Worm (Caenorhabditis elegans): Measurements from ENCODE around the gene F09F9.2.

The F09F9.2 gene

DNA sequence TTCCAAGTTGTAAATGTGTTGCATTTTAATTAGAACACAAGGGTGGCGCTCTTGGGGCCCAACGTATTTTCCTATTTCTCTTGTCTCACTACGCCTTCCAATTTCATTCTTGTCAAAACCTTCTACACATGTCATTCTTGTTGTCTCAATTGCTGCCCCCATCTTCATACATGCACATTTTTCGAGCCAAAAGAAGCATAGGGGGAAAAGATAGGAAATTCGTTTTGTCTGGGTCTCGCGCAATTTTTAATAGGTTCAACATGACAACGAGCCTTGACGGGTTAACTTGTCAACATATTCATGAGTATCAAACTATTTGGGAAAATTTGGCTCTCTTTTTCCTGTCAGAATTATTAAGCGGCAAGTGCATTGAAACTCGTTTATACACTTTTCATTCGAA is 12.1 kb upstream of the F09F9.2 start:
- TF ChIP-seq lsy-2 (tag; optimal IDR thresholded peaks at IDR 0.05), result no peak
- TF ChIP-seq mdl-1 (tag; optimal IDR thresholded peaks at IDR 0.05), result no peak
- TF ChIP-seq elt-3 (tag; optimal IDR thresholded peaks at IDR 0.05), result no peak
- no peak for TF ChIP-seq egl-27 (tag; optimal IDR thresholded peaks at IDR 0.05)
- TF ChIP-seq alr-1 (tag; optimal IDR thresholded peaks at IDR 0.05), result no peak
- no peak for TF ChIP-seq ZK546.5 (tag; optimal IDR thresholded peaks at IDR 0.05)
- TF ChIP-seq fos-1 (tag; optimal IDR thresholded peaks at IDR 0.05), result no peak
- TF ChIP-seq ztf-1 (GFP tag; conservative IDR thresholded peaks at IDR 0.05), result no peak
- TF ChIP-seq nhr-12 (tag; optimal IDR thresholded peaks at IDR 0.05), result no peak

DNA sequence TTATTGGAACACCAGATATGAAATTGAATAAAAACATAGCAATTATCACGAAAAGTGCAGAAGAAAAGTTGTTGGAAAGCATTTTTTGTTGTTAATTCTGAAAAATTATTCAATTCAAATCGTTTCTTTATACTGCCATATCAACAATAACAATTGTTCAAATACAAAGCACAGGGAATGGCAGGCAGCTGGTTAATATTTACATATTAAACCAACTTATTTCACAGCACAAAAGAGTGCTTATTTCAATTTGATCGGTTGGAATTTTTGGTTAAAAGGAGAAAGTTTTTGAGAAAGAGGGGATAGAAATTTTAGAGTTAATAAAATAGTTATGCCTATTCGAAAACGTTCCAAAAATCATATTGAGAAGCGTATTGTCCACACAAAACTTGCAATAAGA is 9.7 kb upstream of the F09F9.2 start, which contains the start of gene F09F9.3:
Gene F09F9.3 (minus strand): TSS at position 101 of the 400 bp plus-strand sequence.
- TF ChIP-seq mab-5 (tag; optimal IDR thresholded peaks at IDR 0.05), result no peak

DNA sequence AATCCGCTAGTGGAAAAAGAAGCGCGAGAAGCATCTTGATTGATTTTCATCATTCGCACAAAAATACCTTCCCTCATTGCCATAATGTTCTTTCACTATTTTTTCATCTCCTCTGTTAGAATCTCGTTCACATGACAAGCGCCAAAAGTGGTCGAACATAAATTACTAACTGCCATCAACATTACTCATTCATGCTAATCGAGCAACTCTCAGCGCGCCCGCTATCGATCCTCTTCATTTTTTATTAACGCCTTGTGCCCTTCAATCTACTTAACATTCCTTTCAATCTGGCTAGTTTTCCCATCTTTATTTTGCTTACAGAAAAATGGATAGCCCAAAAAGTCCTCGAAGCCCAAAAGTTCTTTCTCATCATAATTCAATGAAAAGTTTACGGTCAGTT is 6.4 kb upstream of the F09F9.2 start, which contains the start of gene F09F9.5:
Gene F09F9.5 (plus strand): TSS at position 301 of the 400 bp plus-strand sequence.
- TF ChIP-seq nhr-23 (tag; optimal IDR thresholded peaks at IDR 0.05), result no peak
- no peak for TF ChIP-seq unc-39 (tag; optimal IDR thresholded peaks at IDR 0.05)
- TF ChIP-seq lin-39 (tag; optimal IDR thresholded peaks at IDR 0.05), result no peak
- TF ChIP-seq skn-1 (tag; optimal IDR thresholded peaks at IDR 0.05), result no peak
- TF ChIP-seq sma-9 (GFP tag; optimal IDR thresholded peaks at IDR 0.05), result no peak
- TF ChIP-seq sma-9 (tag; optimal IDR thresholded peaks at IDR 0.05), result no peak
- no peak for TF ChIP-seq ztf-11 (tag; optimal IDR thresholded peaks at IDR 0.05)
- TF ChIP-seq ama-1 (optimal IDR thresholded peaks at IDR 0.05), result no peak
- no peak for TF ChIP-seq dmd-4 (tag; optimal IDR thresholded peaks at IDR 0.05)
- TF ChIP-seq mdl-1 (tag; optimal IDR thresholded peaks at IDR 0.05), result no peak
- no peak for TF ChIP-seq alr-1 (tag; optimal IDR thresholded peaks at IDR 0.05)
- TF ChIP-seq nhr-129 (tag; optimal IDR thresholded peaks at IDR 0.05), result no peak
- no peak for TF ChIP-seq lsy-2 (tag; optimal IDR thresholded peaks at IDR 0.05)
- no peak for TF ChIP-seq nhr-21 (tag; optimal IDR thresholded peaks at IDR 0.05)
- TF ChIP-seq snpc-4 (tag; optimal IDR thresholded peaks at IDR 0.05), result no peak

DNA sequence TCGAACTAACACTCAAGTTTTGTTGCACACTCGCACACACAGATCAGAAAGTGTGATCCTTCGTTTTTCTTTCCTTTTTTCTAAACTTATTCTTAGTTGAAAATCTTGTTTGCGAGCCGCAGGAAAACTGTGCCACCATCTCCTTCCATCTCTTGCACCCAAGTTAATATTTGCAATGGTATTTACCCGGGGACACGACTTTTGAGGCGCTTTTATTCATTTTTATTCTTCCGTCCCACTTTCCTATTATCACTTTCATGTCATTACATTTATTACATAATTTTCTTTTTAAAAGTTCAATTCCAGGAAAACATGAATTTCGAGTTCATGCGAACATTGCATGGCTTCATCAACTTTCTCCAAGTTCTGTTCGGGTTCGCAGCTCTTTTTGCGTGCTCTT is 3.8 kb upstream of the F09F9.2 start, which contains the start of gene F09F9.1:
Gene F09F9.1 (plus strand): TSS at position 301 of the 400 bp plus-strand sequence.
- no peak for TF ChIP-seq ceh-16 (tag; optimal IDR thresholded peaks at IDR 0.05)
- TF ChIP-seq elt-3 (tag; optimal IDR thresholded peaks at IDR 0.05), result no peak
- no peak for TF ChIP-seq ztf-1 (GFP tag; conservative IDR thresholded peaks at IDR 0.05)
- TF ChIP-seq skn-1 (tag; optimal IDR thresholded peaks at IDR 0.05), result no peak
- TF ChIP-seq nhr-12 (tag; optimal IDR thresholded peaks at IDR 0.05), result no peak
- TF ChIP-seq lin-11 (tag; optimal IDR thresholded peaks at IDR 0.05), result no peak
- no peak for TF ChIP-seq lsy-2 (tag; optimal IDR thresholded peaks at IDR 0.05)
- TF ChIP-seq elt-1 (tag; optimal IDR thresholded peaks at IDR 0.05), result no peak
- TF ChIP-seq ceh-82 (tag; optimal IDR thresholded peaks at IDR 0.05), result no peak
- no peak for TF ChIP-seq sem-4 (tag; optimal IDR thresholded peaks at IDR 0.05)
- TF ChIP-seq sma-3 (GFP tag; optimal IDR thresholded peaks at IDR 0.05), result no peak
- no peak for TF ChIP-seq fos-1 (tag; optimal IDR thresholded peaks at IDR 0.05)
- TF ChIP-seq C34F6.9 (tag; optimal IDR thresholded peaks at IDR 0.05), result no peak
- TF ChIP-seq gmeb-1 (tag; optimal IDR thresholded peaks at IDR 0.05), result no peak
- no peak for TF ChIP-seq aly-2 (tag; optimal IDR thresholded peaks at IDR 0.05)

DNA sequence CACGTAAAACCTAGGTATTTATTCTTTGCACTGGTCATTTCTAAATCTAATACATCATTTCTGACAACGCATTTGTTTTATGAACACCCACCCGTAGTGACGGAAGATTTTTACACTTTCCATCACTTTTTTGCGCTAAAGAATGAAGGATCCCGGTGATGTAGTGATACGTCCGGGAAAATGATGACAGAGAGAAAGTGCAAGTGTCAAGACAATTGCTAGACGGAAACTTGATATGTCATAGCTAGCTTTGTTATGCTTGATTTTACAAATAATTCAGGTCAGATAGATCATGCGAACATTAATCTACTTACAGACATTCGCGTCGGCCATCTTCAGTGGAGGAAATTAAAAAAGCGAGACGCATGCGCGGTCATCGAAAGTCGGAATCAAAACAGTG is 1.3 kb downstream of the F09F9.2 start:
- peak; percentile 10 for TF ChIP-seq F13H6.1 (tag; optimal IDR thresholded peaks at IDR 0.05)
- TF ChIP-seq C34F6.9 (tag; optimal IDR thresholded peaks at IDR 0.05), result no peak
- TF ChIP-seq unc-62 (GFP tag; optimal IDR thresholded peaks at IDR 0.05), result no peak
- no peak for TF ChIP-seq nhr-129 (tag; optimal IDR thresholded peaks at IDR 0.05)
- TF ChIP-seq ama-1 (optimal IDR thresholded peaks at IDR 0.05), result peak; percentile 9
- TF ChIP-seq nhr-21 (tag; optimal IDR thresholded peaks at IDR 0.05), result peak; percentile 35

DNA sequence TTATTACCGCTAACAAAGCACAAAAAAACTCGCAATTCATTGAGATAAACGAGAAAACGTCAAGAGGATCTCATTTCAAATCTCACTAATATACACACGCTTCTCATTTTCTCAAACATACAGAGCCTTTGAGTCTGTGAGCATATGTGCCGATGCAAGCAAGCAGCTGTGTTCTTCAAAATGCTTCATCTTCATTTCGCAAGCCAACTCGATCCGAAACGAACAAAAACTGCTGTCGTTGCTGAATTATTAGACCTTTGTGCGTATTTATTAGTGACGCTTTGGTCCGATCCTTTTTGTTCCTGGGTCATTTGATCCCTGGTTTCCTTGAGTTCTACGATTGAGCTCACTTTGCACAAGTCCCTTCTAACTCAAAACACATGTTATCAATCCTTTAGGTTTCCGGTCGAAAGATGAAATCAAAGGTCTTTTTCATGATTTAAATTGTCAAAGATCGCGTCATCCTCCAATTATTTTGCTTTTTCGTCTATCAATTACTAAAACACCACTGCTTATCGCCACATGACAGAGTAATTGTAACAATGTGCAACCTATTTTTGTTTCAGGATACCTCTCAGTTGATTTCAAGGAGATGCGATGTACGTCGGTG is 4.2 kb downstream of the F09F9.2 start, which contains the start of gene R02E4.2:
Gene R02E4.2 (plus strand): TSS at position 560 of the 610 bp plus-strand sequence.
- TF ChIP-seq nhr-10 (tag; optimal IDR thresholded peaks at IDR 0.05) (no peak), snpc-4 (tag; optimal IDR thresholded peaks at IDR 0.05) (no peak), fos-1 (tag; optimal IDR thresholded peaks at IDR 0.05) (no peak), mbf-1 (tag; optimal IDR thresholded peaks at IDR 0.05) (no peak), ama-1 (optimal IDR thresholded peaks at IDR 0.05) (no peak), unc-39 (tag; optimal IDR thresholded peaks at IDR 0.05) (no peak), nhr-11 (tag; optimal IDR thresholded peaks at IDR 0.05) (no peak), sem-4 (tag; optimal IDR thresholded peaks at IDR 0.05) (no peak), crh-2 (tag; optimal IDR thresholded peaks at IDR 0.05) (no peak), peb-1 (tag; optimal IDR thresholded peaks at IDR 0.05) (no peak)

Measured in whole organism, L2 larva.